Worm (Caenorhabditis elegans) whole organism, early embryonic: ENCODE data around the gene T19C4.1.
"Not testable (repeated sequence)": the region's sequence is repeated elsewhere in the genome, so short reads cannot be mapped to it uniquely, and the experiment has no call there.

Experiments used
- B0310.2 ChIP-seq: sonication (generic microtip); optimal IDR thresholded peaks from 2 replicates; lab custom pipeline; 2016; ENCODE audit warnings: mild to moderate bottlenecking, missing genetic modification characterization, missing compliant biosample characterization
- F13C5.2 ChIP-seq: sonication (generic microtip); optimal IDR thresholded peaks from 2 replicates; lab custom pipeline; 2017; ENCODE audit warnings: mild to moderate bottlenecking, missing genetic modification characterization, inconsistent platforms, missing compliant biosample characterization
- aly-1 ChIP-seq: sonication (generic microtip); optimal IDR thresholded peaks from 2 replicates; lab custom pipeline; 2016; ENCODE audit warnings: missing genetic modification characterization, missing compliant biosample characterization
- ama-1 ChIP-seq: fragments of 150-350 bp; optimal IDR thresholded peaks from 2 replicates; lab custom pipeline; 2014
- ceh-13 ChIP-seq: fragments of 200-800 bp; sonication (Bioruptor generic); optimal IDR thresholded peaks from 2 replicates; lab custom pipeline; 2018; ENCODE audit warnings: mild to moderate bottlenecking, missing genetic modification characterization, missing compliant biosample characterization
- ceh-36 ChIP-seq: sonication (generic microtip); optimal IDR thresholded peaks from 2 replicates; lab custom pipeline; 2016; ENCODE audit warnings: missing genetic modification characterization, inconsistent platforms, missing compliant biosample characterization
- ets-7 ChIP-seq: sonication (generic microtip); optimal IDR thresholded peaks from 2 replicates; lab custom pipeline; 2016; ENCODE audit warnings: missing genotype, missing genetic modification characterization, missing compliant biosample characterization
- flt-1 ChIP-seq: fragments of 200-800 bp; sonication (Bioruptor generic); IDR thresholded peaks from 2 replicates; pipeline ENCODE4 v1.3.6; 2022; ENCODE audit warnings: missing genetic modification characterization, missing compliant biosample characterization
- hmbx-1 ChIP-seq: sonication (generic microtip); optimal IDR thresholded peaks from 2 replicates; lab custom pipeline; 2016; ENCODE audit warnings: mild to moderate bottlenecking, missing genetic modification characterization, missing compliant biosample characterization
- hmg-4 ChIP-seq: fragments of 200-800 bp; sonication (Bioruptor generic); optimal IDR thresholded peaks from 2 replicates; lab custom pipeline; 2018; ENCODE audit warnings: mild to moderate bottlenecking, missing genetic modification characterization, missing compliant biosample characterization
- hnd-1 ChIP-seq: sonication (generic microtip); optimal IDR thresholded peaks from 2 replicates; lab custom pipeline; 2016; ENCODE audit warnings: missing genetic modification characterization, missing compliant biosample characterization
- pes-1 ChIP-seq: fragments of 200-800 bp; sonication (Bioruptor generic); IDR thresholded peaks from 2 replicates; pipeline ENCODE4 v1.3.6; 2022; ENCODE audit warnings: missing genetic modification reagents, missing genetic modification characterization, missing compliant biosample characterization
- scrt-1 ChIP-seq: fragments of 200-800 bp; sonication (Bioruptor generic); IDR thresholded peaks from 2 replicates; pipeline ENCODE4 v1.3.6; 2022; ENCODE audit warnings: missing genetic modification characterization, missing compliant biosample characterization
- sea-1 ChIP-seq: fragments of 200-800 bp; sonication (Bioruptor generic); conservative IDR thresholded peaks from 2 replicates; pipeline ENCODE4 v1.3.6; 2022; ENCODE audit warnings: missing genetic modification characterization, missing compliant biosample characterization
- tbx-11 ChIP-seq: fragments of 200-800 bp; sonication (Bioruptor generic); IDR thresholded peaks from 2 replicates; pipeline ENCODE4 v1.3.6; 2022; ENCODE audit warnings: missing genetic modification characterization, missing compliant biosample characterization
- tbx-37 ChIP-seq: fragments of 200-800 bp; sonication (Bioruptor generic); conservative IDR thresholded peaks from 2 replicates; pipeline ENCODE4 v1.3.6; 2022; ENCODE audit warnings: missing genetic modification reagents, missing genetic modification characterization, missing compliant biosample characterization
- tra-4 ChIP-seq: sonication (generic microtip); optimal IDR thresholded peaks from 2 replicates; lab custom pipeline; 2017; ENCODE audit warnings: missing genetic modification characterization, missing compliant biosample characterization

T19C4.1 gene

ce11 chrV:11149405-11149804, at the start of gene T19C4.1:
Gene T19C4.1 (plus strand): TSS chrV:11149705.
- TF ChIP-seq tbx-11 (GFP tag; lab: Robert Waterston, UW) = no peak
- no peak for TF ChIP-seq hmbx-1 (tag; lab: Kevin White, UChicago)
- no peak for TF ChIP-seq scrt-1 (GFP tag; lab: Robert Waterston, UW)
- TF ChIP-seq ceh-13 (GFP tag; lab: Kevin White, UChicago) = no peak
- no peak for TF ChIP-seq hnd-1 (tag; lab: Kevin White, UChicago)
- TF ChIP-seq flt-1 (GFP tag; lab: Robert Waterston, UW) = no peak
- no peak for TF ChIP-seq ama-1 (lab: Kevin White, UChicago)
- TF ChIP-seq B0310.2 (tag; lab: Kevin White, UChicago) = no peak
- no peak for TF ChIP-seq aly-1 (tag; lab: Kevin White, UChicago)
- no peak for TF ChIP-seq tra-4
- TF ChIP-seq hmg-4 = no peak
- TF ChIP-seq ets-7 (tag; lab: Kevin White, UChicago) = no peak
- no peak for TF ChIP-seq pes-1 (GFP tag; lab: Robert Waterston, UW)
- TF ChIP-seq ceh-36 (tag; lab: Kevin White, UChicago) = no peak
- TF ChIP-seq F13C5.2 (tag; lab: Kevin White, UChicago) = no peak
- no peak for TF ChIP-seq sea-1 (GFP tag; lab: Robert Waterston, UW)
- no peak for TF ChIP-seq tbx-37 (GFP tag; lab: Robert Waterston, UW)

ce11 chrV:11104408-11104807, 45.1 kb upstream of the T19C4.1 start:
- TF ChIP-seq ets-7 (tag; lab: Kevin White, UChicago) (no peak), B0310.2 (tag; lab: Kevin White, UChicago) (no peak), flt-1 (GFP tag; lab: Robert Waterston, UW) (no peak), hmbx-1 (tag; lab: Kevin White, UChicago) (no peak), pes-1 (GFP tag; lab: Robert Waterston, UW) (no peak), tra-4 (no peak), tbx-37 (GFP tag; lab: Robert Waterston, UW) (no peak), sea-1 (GFP tag; lab: Robert Waterston, UW) (no peak), hnd-1 (tag; lab: Kevin White, UChicago) (no peak), ama-1 (lab: Kevin White, UChicago) (no peak), ceh-13 (GFP tag; lab: Kevin White, UChicago) (no peak), hmg-4 (no peak), tbx-11 (GFP tag; lab: Robert Waterston, UW) (no peak), aly-1 (tag; lab: Kevin White, UChicago) (no peak), ceh-36 (tag; lab: Kevin White, UChicago) (no peak)

ce11 chrV:11109647-11110046, 39.9 kb upstream of the T19C4.1 start, which contains the start of gene Y42A5A.5:
Gene Y42A5A.5 (minus strand): TSS chrV:11109747.
- TF ChIP-seq tra-4; hmg-4; scrt-1 (GFP tag; lab: Robert Waterston, UW): not testable (repeated sequence)

- TF ChIP-seq hmg-4 = peak; percentile 56
- no peak for TF ChIP-seq pes-1 (GFP tag; lab: Robert Waterston, UW)
- TF ChIP-seq aly-1 (tag; lab: Kevin White, UChicago) = peak; percentile 76
- TF ChIP-seq ets-7 (tag; lab: Kevin White, UChicago) = peak; percentile 53
- TF ChIP-seq tbx-11 (GFP tag; lab: Robert Waterston, UW) = peak; percentile 74; the same call in 1 of the 2 replicates
- no peak for TF ChIP-seq ama-1 (lab: Kevin White, UChicago)
- peak; percentile 62 for TF ChIP-seq tra-4
- TF ChIP-seq F13C5.2 (tag; lab: Kevin White, UChicago) = peak; percentile 91
- TF ChIP-seq flt-1 (GFP tag; lab: Robert Waterston, UW) = peak; percentile 49; the same call in 1 of the 2 replicates
- peak; percentile 51; the same call in 1 of the 2 replicates for TF ChIP-seq scrt-1 (GFP tag; lab: Robert Waterston, UW)
- peak; percentile 55 for TF ChIP-seq hnd-1 (tag; lab: Kevin White, UChicago)
- peak; percentile 48 for TF ChIP-seq hmbx-1 (tag; lab: Kevin White, UChicago)
- TF ChIP-seq ceh-36 (tag; lab: Kevin White, UChicago) = peak; percentile 51
- TF ChIP-seq tbx-37 (GFP tag; lab: Robert Waterston, UW) = peak; percentile 61; the same call in 1 of the 2 replicates
- peak; percentile 60 for TF ChIP-seq ceh-13 (GFP tag; lab: Kevin White, UChicago)
- no peak for TF ChIP-seq B0310.2 (tag; lab: Kevin White, UChicago)
- peak; percentile 70; the same call in 1 of the 2 replicates for TF ChIP-seq sea-1 (GFP tag; lab: Robert Waterston, UW)
Observed at ce11 chrV:11113041-11113574, 36.4 kb upstream of the T19C4.1 start, which contains the start of gene erfa-3. Gene erfa-3 (minus strand): TSS chrV:11113091.

ce11 chrV:11113607-11114006, 35.9 kb upstream of the T19C4.1 start, which contains the start of gene math-33:
Gene math-33 (plus strand): TSS chrV:11113907.
- TF ChIP-seq hnd-1 (tag; lab: Kevin White, UChicago) = no peak
- TF ChIP-seq tbx-37 (GFP tag; lab: Robert Waterston, UW) = no peak

- no peak for TF ChIP-seq tbx-11 (GFP tag; lab: Robert Waterston, UW)
- no peak for TF ChIP-seq tra-4
- no peak for TF ChIP-seq hnd-1 (tag; lab: Kevin White, UChicago)
- TF ChIP-seq B0310.2 (tag; lab: Kevin White, UChicago) = no peak
- no peak for TF ChIP-seq hmbx-1 (tag; lab: Kevin White, UChicago)
- TF ChIP-seq pes-1 (GFP tag; lab: Robert Waterston, UW) = no peak
- no peak for TF ChIP-seq tbx-37 (GFP tag; lab: Robert Waterston, UW)
- TF ChIP-seq ets-7 (tag; lab: Kevin White, UChicago) = no peak
- no peak for TF ChIP-seq aly-1 (tag; lab: Kevin White, UChicago)
- no peak for TF ChIP-seq flt-1 (GFP tag; lab: Robert Waterston, UW)
Observed at ce11 chrV:11118179-11118725, 31.3 kb upstream of the T19C4.1 start.
